Worm (Caenorhabditis elegans) whole organism, L4 larva: ENCODE results near the gene T22F3.12.

Experiments used
- egl-27 ChIP-seq: sonication (generic microtip); optimal IDR thresholded peaks from 3 replicates; lab custom pipeline; 2017; ENCODE audit warnings: missing biosample characterization, missing genetic modification reagents, missing genetic modification characterization
- mdl-1 ChIP-seq, 2 experiments: fragments of 150-350 bp in 1 of 2; sonication (generic microtip) in 1 of 2; optimal IDR thresholded peaks; 2 replicates each; lab custom pipeline; 2014 to 2017; ENCODE audit warnings: missing biosample characterization in 2 of 2, missing genetic modification characterization in 2 of 2
- pha-4 ChIP-seq, 2 experiments: fragments of 150-350 bp in 1 of 2; fragments of 200-800 bp in 1 of 2; sonication (Bioruptor generic) in 1 of 2; IDR thresholded peaks in 1 of 2; optimal IDR thresholded peaks in 1 of 2; 2 replicates each; pipeline versions ENCODE4 v1.3.6 to Lab custom; 2014 to 2022; ENCODE audit warnings: missing genetic modification characterization in 2 of 2, missing genetic modification reagents in 2 of 2, missing biosample characterization in 1 of 2, missing compliant biosample characterization in 1 of 2
- pqm-1 ChIP-seq: sonication (generic microtip); optimal IDR thresholded peaks from 2 replicates; lab custom pipeline; 2017; ENCODE audit warnings: missing biosample characterization, missing genetic modification characterization
- unc-130 ChIP-seq: sonication (generic microtip); optimal IDR thresholded peaks from 2 replicates; lab custom pipeline; 2016; ENCODE audit warnings: missing genetic modification reagents, missing genetic modification characterization, missing compliant biosample characterization

ce11 chrV:3551765-3552164 is 40.2 kb downstream of the T22F3.12 start, which contains the start of gene grl-28:
- TF ChIP-seq egl-27 (tag; lab: Kevin White, UChicago) = no peak
- TF ChIP-seq mdl-1 (tag; optimal IDR thresholded peaks at IDR 0.05; lab: Kevin White, UChicago) = no peak
- TF ChIP-seq pqm-1 (tag; lab: Kevin White, UChicago) = no peak
- no peak for TF ChIP-seq pha-4 (GFP tag; IDR thresholded peaks at IDR 0.05; lab: Robert Waterston, UW)
- no peak for TF ChIP-seq pha-4 (tag; optimal IDR thresholded peaks at IDR 0.05; lab: Kevin White, UChicago)
- no peak for TF ChIP-seq unc-130 (GFP tag; lab: Kevin White, UChicago)
